ENCODE assay signal across 1 fruit fly cellular context in genomic region chr3R:31810073-31810530, dm6.
TF ChIP-seq lines count a peak whose summit lies in the region.

Gene Rift, minus strand, starts transcription at chr3R:31810186.

TF ChIP-seq in whole organism, embryonic, 481 proteins besides CTCF, POLR2A, EP300 and RAD21 (continued from another document and continues in another):
- TF ChIP-seq Bgb (GFP tag; IDR thresholded peaks at IDR 0.05; lab: Robert Waterston, UW; ENCODE audit: partially characterized antibody) (no peak), CG31441 (GFP tag; IDR thresholded peaks at IDR 0.05; lab: Robert Waterston, UW) (no peak), Dbx (GFP tag; IDR thresholded peaks at IDR 0.05; lab: Robert Waterston, UW) (no peak), CG3281 (GFP tag; optimal IDR thresholded peaks at IDR 0.05; lab: Kevin White, UChicago) (peak; percentile 45), chm (GFP tag; IDR thresholded peaks at IDR 0.05; lab: Robert Waterston, UW) (0 out of 2 replicates have a peak, but pooled peaks have one; percentile 52), Mes4 (GFP tag; optimal IDR thresholded peaks at IDR 0.05; lab: Kevin White, UChicago) (no peak), nmo (GFP tag; optimal IDR thresholded peaks at IDR 0.05; lab: Kevin White, UChicago) (peak; percentile 28), Meics (GFP tag; optimal IDR thresholded peaks at IDR 0.05; lab: Kevin White, UChicago) (peak; percentile 29), CG15073 (GFP tag; optimal IDR thresholded peaks at IDR 0.05; lab: Kevin White, UChicago) (no peak), tio (GFP tag; optimal IDR thresholded peaks at IDR 0.05; lab: Kevin White, UChicago) (no peak), HLH3B (GFP tag; IDR thresholded peaks at IDR 0.05; lab: Robert Waterston, UW) (peak; percentile 17; the same call in 1 of the 2 replicates), Med (GFP tag; lab: Kevin White, UChicago) (peak; percentile 70), CG17829 (tag; optimal IDR thresholded peaks at IDR 0.05; lab: Kevin White, UChicago) (peak; percentile 31), CG11247 (GFP tag; IDR thresholded peaks at IDR 0.05; lab: Robert Waterston, UW) (no peak), cg (GFP tag; optimal IDR thresholded peaks at IDR 0.05; lab: Kevin White, UChicago) (no peak), emc (GFP tag; optimal IDR thresholded peaks at IDR 0.05; lab: Kevin White, UChicago) (no peak), CG15601 (tag; optimal IDR thresholded peaks at IDR 0.05; lab: Kevin White, UChicago) (no peak), zfh1 (GFP tag; IDR thresholded peaks at IDR 0.05; lab: Robert Waterston, UW) (peak; percentile 54; the same call in 1 of the 3 replicates), CG2678 (tag; optimal IDR thresholded peaks at IDR 0.05; lab: Kevin White, UChicago) (no peak), CG18619 (GFP tag; optimal IDR thresholded peaks at IDR 0.05; lab: Kevin White, UChicago) (no peak), HmgZ (tag; optimal IDR thresholded peaks at IDR 0.05; lab: Kevin White, UChicago) (peak; percentile 19), row (GFP tag; IDR thresholded peaks at IDR 0.05; lab: Robert Waterston, UW) (peak; percentile 83), YL-1 (GFP tag; optimal IDR thresholded peaks at IDR 0.05; lab: Kevin White, UChicago) (peak; percentile 69), CG30020 (tag; optimal IDR thresholded peaks at IDR 0.05; lab: Kevin White, UChicago) (no peak), CG6854 (GFP tag; optimal IDR thresholded peaks at IDR 0.05; lab: Kevin White, UChicago) (no peak), ewg (GFP tag; optimal IDR thresholded peaks at IDR 0.05; lab: Kevin White, UChicago) (peak; percentile 13), oc (tag; optimal IDR thresholded peaks at IDR 0.05; lab: Kevin White, UChicago) (no peak), CG10959 (GFP tag; IDR thresholded peaks at IDR 0.05; lab: Robert Waterston, UW) (no peak), pb (GFP tag; optimal IDR thresholded peaks at IDR 0.05; lab: Kevin White, UChicago) (no peak), CG17612 (GFP tag; IDR thresholded peaks at IDR 0.05; lab: Robert Waterston, UW) (no peak), nerfin-1 (tag; optimal IDR thresholded peaks at IDR 0.05; lab: Kevin White, UChicago) (no peak), CG15696 (tag; optimal IDR thresholded peaks at IDR 0.05; lab: Kevin White, UChicago) (no peak), Hey (tag; optimal IDR thresholded peaks at IDR 0.05; lab: Kevin White, UChicago) (no peak), Pdp1 (GFP tag; optimal IDR thresholded peaks at IDR 0.05; lab: Kevin White, UChicago) (peak; percentile 4 to 26), Eip74EF (GFP tag; optimal IDR thresholded peaks at IDR 0.05; lab: Kevin White, UChicago) (peak in 1 of 2 experiments; percentile 1), bab2 (GFP tag; optimal IDR thresholded peaks at IDR 0.05; lab: Kevin White, UChicago) (peak; percentile 30), CG42726 (GFP tag; IDR thresholded peaks at IDR 0.05; lab: Robert Waterston, UW; ENCODE audit: partially characterized antibody) (no peak), yki (optimal IDR thresholded peaks at IDR 0.05; lab: Kevin White, UChicago) (no peak), CG15479 (GFP tag; optimal IDR thresholded peaks at IDR 0.05; lab: Kevin White, UChicago) (no peak), pros (GFP tag; optimal IDR thresholded peaks at IDR 0.05; lab: Kevin White, UChicago) (no peak), Dek (tag; optimal IDR thresholded peaks at IDR 0.05; lab: Kevin White, UChicago) (no peak), fd102C (GFP tag; optimal IDR thresholded peaks at IDR 0.05; lab: Kevin White, UChicago) (no peak), ara (GFP tag; IDR thresholded peaks at IDR 0.05; lab: Robert Waterston, UW) (peak; percentile 59), Ets97D (GFP tag; optimal IDR thresholded peaks at IDR 0.05; lab: Kevin White, UChicago) (no peak), Taf1 (GFP tag; IDR thresholded peaks at IDR 0.05; lab: Robert Waterston, UW) (no peak), CG31224 (GFP tag; IDR thresholded peaks at IDR 0.05; lab: Robert Waterston, UW) (no peak), pan (optimal IDR thresholded peaks at IDR 0.05; lab: Kevin White, UChicago) (no peak), pan (GFP tag; optimal IDR thresholded peaks at IDR 0.05 in 1 of 2, IDR thresholded peaks at IDR 0.05 in 1 of 2) (peak in 1 of 2 experiments; percentile 43), Fer1 (GFP tag; optimal IDR thresholded peaks at IDR 0.05; lab: Kevin White, UChicago) (peak; percentile 64), fu2 (GFP tag; optimal IDR thresholded peaks at IDR 0.05; lab: Kevin White, UChicago) (no peak), amos (GFP tag; IDR thresholded peaks at IDR 0.05; lab: Robert Waterston, UW; ENCODE audit: partially characterized antibody) (no peak), CG10979 (tag; optimal IDR thresholded peaks at IDR 0.05; lab: Kevin White, UChicago) (peak; percentile 22), CG1792 (GFP tag; optimal IDR thresholded peaks at IDR 0.05; lab: Kevin White, UChicago) (no peak), mld (GFP tag; IDR thresholded peaks at IDR 0.05; lab: Robert Waterston, UW; ENCODE audit: partially characterized antibody) (no peak), org-1 (GFP tag; optimal IDR thresholded peaks at IDR 0.05; lab: Kevin White, UChicago) (no peak), Fer3 (tag; optimal IDR thresholded peaks at IDR 0.05; lab: Kevin White, UChicago) (peak; percentile 51), ATbp (GFP tag; optimal IDR thresholded peaks at IDR 0.05; lab: Kevin White, UChicago) (peak; percentile 18), unpg (GFP tag; optimal IDR thresholded peaks at IDR 0.05; lab: Kevin White, UChicago) (peak; percentile 32), jigr1 (GFP tag; IDR thresholded peaks at IDR 0.05; lab: Robert Waterston, UW) (no peak), CG14050 (GFP tag; IDR thresholded peaks at IDR 0.05; lab: Robert Waterston, UW) (peak; percentile 30; the same call in 1 of the 3 replicates), Rfx (GFP tag; IDR thresholded peaks at IDR 0.05; lab: Robert Waterston, UW) (peak; percentile 76), PHDP (tag; optimal IDR thresholded peaks at IDR 0.05; lab: Kevin White, UChicago) (no peak), Ssrp (tag; optimal IDR thresholded peaks at IDR 0.05; lab: Kevin White, UChicago) (peak; percentile 15), CG2712 (tag; optimal IDR thresholded peaks at IDR 0.05; lab: Kevin White, UChicago) (peak; percentile 65), az2 (GFP tag; optimal IDR thresholded peaks at IDR 0.05; lab: Kevin White, UChicago) (no peak), al (GFP tag; IDR thresholded peaks at IDR 0.05; lab: Robert Waterston, UW) (0 out of 2 replicates have a peak, but pooled peaks have one; percentile 12), NFAT (GFP tag; IDR thresholded peaks at IDR 0.05; lab: Robert Waterston, UW) (peak; percentile 45; the same call in 1 of the 2 replicates), HLHmδ (GFP tag; optimal IDR thresholded peaks at IDR 0.05; lab: Kevin White, UChicago) (no peak), CG3995 (GFP tag; optimal IDR thresholded peaks at IDR 0.05; lab: Kevin White, UChicago) (no peak), ind (GFP tag; optimal IDR thresholded peaks at IDR 0.05; lab: Kevin White, UChicago) (peak; percentile 6), lilli (GFP tag; optimal IDR thresholded peaks at IDR 0.05; lab: Kevin White, UChicago) (peak; percentile 19), CG11456 (GFP tag; IDR thresholded peaks at IDR 0.05; lab: Robert Waterston, UW) (no peak), pzg (GFP tag; optimal IDR thresholded peaks at IDR 0.05; lab: Kevin White, UChicago) (peak; percentile 8), so (GFP tag; IDR thresholded peaks at IDR 0.05; lab: Robert Waterston, UW) (0 out of 3 replicates have a peak, but pooled peaks have one; percentile 36), Side (GFP tag; optimal IDR thresholded peaks at IDR 0.05; lab: Kevin White, UChicago) (no peak), zen2 (GFP tag; IDR thresholded peaks at IDR 0.05; lab: Robert Waterston, UW; ENCODE audit: partially characterized antibody) (no peak), Oaz (GFP tag; IDR thresholded peaks at IDR 0.05; lab: Robert Waterston, UW) (0 out of 2 replicates have a peak, but pooled peaks have one; percentile 20), CG8089 (GFP tag; optimal IDR thresholded peaks at IDR 0.05; lab: Kevin White, UChicago) (no peak), danr (GFP tag; IDR thresholded peaks at IDR 0.05; lab: Robert Waterston, UW) (no peak), jumu (GFP tag; optimal IDR thresholded peaks at IDR 0.05; lab: Kevin White, UChicago) (no peak), CG16779 (GFP tag; IDR thresholded peaks at IDR 0.05; lab: Robert Waterston, UW) (peak; percentile 67; the same call in 1 of the 2 replicates), psq (GFP tag; optimal IDR thresholded peaks at IDR 0.05; lab: Kevin White, UChicago) (no peak), maf-S (GFP tag; optimal IDR thresholded peaks at IDR 0.05; lab: Kevin White, UChicago) (no peak), CG1024 (GFP tag; IDR thresholded peaks at IDR 0.05; lab: Robert Waterston, UW) (no peak), GATAe (GFP tag; conservative IDR thresholded peaks at IDR 0.05; lab: Robert Waterston, UW) (no peak), Trl (optimal IDR thresholded peaks at IDR 0.05; lab: Kevin White, UChicago) (peak; percentile 72 to 85), Trl (GFP tag; optimal IDR thresholded peaks at IDR 0.05; lab: Kevin White, UChicago) (no peak), Myb (GFP tag; optimal IDR thresholded peaks at IDR 0.05; lab: Kevin White, UChicago) (no peak), Hr78 (GFP tag; optimal IDR thresholded peaks at IDR 0.05; lab: Kevin White, UChicago) (no peak), grn (GFP tag; optimal IDR thresholded peaks at IDR 0.05; lab: Kevin White, UChicago) (no peak), CG3407 (GFP tag; optimal IDR thresholded peaks at IDR 0.05; lab: Kevin White, UChicago) (no peak), prd (optimal IDR thresholded peaks at IDR 0.05; lab: Kevin White, UChicago) (no peak), prd (GFP tag; IDR thresholded peaks at IDR 0.05; lab: Robert Waterston, UW) (peak; percentile 64; the same call in 2 of the 3 replicates), CG43689 (GFP tag; IDR thresholded peaks at IDR 0.05; lab: Robert Waterston, UW) (no peak), stc (GFP tag; IDR thresholded peaks at IDR 0.05; lab: Robert Waterston, UW) (0 out of 2 replicates have a peak, but pooled peaks have one; percentile 40), CG10565 (GFP tag; optimal IDR thresholded peaks at IDR 0.05; lab: Kevin White, UChicago) (no peak), CG4820 (GFP tag; optimal IDR thresholded peaks at IDR 0.05; lab: Kevin White, UChicago) (no peak), CG10462 (GFP tag; optimal IDR thresholded peaks at IDR 0.05; lab: Kevin White, UChicago) (no peak), tap (tag; optimal IDR thresholded peaks at IDR 0.05; lab: Kevin White, UChicago) (peak; percentile 32), CHES-1-like (GFP tag; optimal IDR thresholded peaks at IDR 0.05; lab: Kevin White, UChicago) (peak; percentile 8), CG12769 (tag; optimal IDR thresholded peaks at IDR 0.05; lab: Kevin White, UChicago) (peak; percentile 61), CG11695 (GFP tag; IDR thresholded peaks at IDR 0.05; lab: Robert Waterston, UW) (peak; percentile 59; the same call in 2 of the 3 replicates), CG6689 (GFP tag; IDR thresholded peaks at IDR 0.05; lab: Robert Waterston, UW) (peak; percentile 40; the same call in 1 of the 2 replicates), Atf-2 (GFP tag; optimal IDR thresholded peaks at IDR 0.05; lab: Kevin White, UChicago) (no peak), BEAF-32 (GFP tag; optimal IDR thresholded peaks at IDR 0.05; lab: Kevin White, UChicago) (no peak), Mrtf (GFP tag; IDR thresholded peaks at IDR 0.05; lab: Robert Waterston, UW) (no peak), vnd (GFP tag; IDR thresholded peaks at IDR 0.05; lab: Robert Waterston, UW; ENCODE audit: partially characterized antibody) (no peak), Dad (GFP tag; optimal IDR thresholded peaks at IDR 0.05; lab: Kevin White, UChicago) (no peak), lmd (GFP tag; IDR thresholded peaks at IDR 0.05; lab: Robert Waterston, UW) (peak; percentile 36; the same call in 1 of the 2 replicates), croc (GFP tag; conservative IDR thresholded peaks at IDR 0.05; lab: Robert Waterston, UW) (no peak), CG14710 (tag; optimal IDR thresholded peaks at IDR 0.05; lab: Kevin White, UChicago) (peak; percentile 9), CG30403 (GFP tag; optimal IDR thresholded peaks at IDR 0.05; lab: Kevin White, UChicago) (peak; percentile 30), vvl (GFP tag; IDR thresholded peaks at IDR 0.05; lab: Robert Waterston, UW) (peak; percentile 65), wor (GFP tag; IDR thresholded peaks at IDR 0.05; lab: Robert Waterston, UW) (no peak), sd (tag; optimal IDR thresholded peaks at IDR 0.05; lab: Kevin White, UChicago) (no peak), CG7556 (GFP tag; optimal IDR thresholded peaks at IDR 0.05; lab: Kevin White, UChicago) (peak; percentile 37), salm (tag; optimal IDR thresholded peaks at IDR 0.05; lab: Kevin White, UChicago) (no peak), seq (GFP tag; IDR thresholded peaks at IDR 0.05; lab: Robert Waterston, UW) (no peak; the same call in 1 of the 2 replicates), crol (GFP tag; IDR thresholded peaks at IDR 0.05; lab: Robert Waterston, UW) (no peak), CG13894 (tag; optimal IDR thresholded peaks at IDR 0.05; lab: Kevin White, UChicago) (no peak), CG11398 (GFP tag; optimal IDR thresholded peaks at IDR 0.05; lab: Kevin White, UChicago) (no peak), CG10274 (GFP tag; optimal IDR thresholded peaks at IDR 0.05; lab: Kevin White, UChicago) (no peak), Nf-YA (GFP tag; IDR thresholded peaks at IDR 0.05; lab: Robert Waterston, UW) (no peak), CG32532 (GFP tag; IDR thresholded peaks at IDR 0.05; lab: Robert Waterston, UW) (peak; percentile 75), CG7839 (tag; optimal IDR thresholded peaks at IDR 0.05; lab: Kevin White, UChicago) (peak; percentile 23), NK7.1 (GFP tag; optimal IDR thresholded peaks at IDR 0.05; lab: Kevin White, UChicago) (no peak), Chrac-16 (GFP tag; optimal IDR thresholded peaks at IDR 0.05; lab: Kevin White, UChicago) (no peak), CG12219 (GFP tag; optimal IDR thresholded peaks at IDR 0.05; lab: Kevin White, UChicago) (peak; percentile 7), stwl (tag; optimal IDR thresholded peaks at IDR 0.05; lab: Kevin White, UChicago) (peak; percentile 16), Hand (GFP tag; optimal IDR thresholded peaks at IDR 0.05; lab: Kevin White, UChicago) (no peak), slbo (GFP tag; IDR thresholded peaks at IDR 0.05; lab: Robert Waterston, UW) (peak; percentile 64), sna (GFP tag; IDR thresholded peaks at IDR 0.05; lab: Robert Waterston, UW; ENCODE audit: partially characterized antibody) (0 out of 2 replicates have a peak, but pooled peaks have one; percentile 36), CG3847 (GFP tag; IDR thresholded peaks at IDR 0.05; lab: Robert Waterston, UW) (0 out of 2 replicates have a peak, but pooled peaks have one; percentile 33)
